Fruit fly (Drosophila melanogaster): ENCODE results near the gene CG14712.
A peak's percentile ranks its signal among the peaks of the same experiment; 100 is the strongest.

CG14712 gene

dm6 chr3R:11617363-11617762 lies 11.2 kb upstream of the CG14712 start (continued):
- TF ChIP-seq CG15601 (tag; optimal IDR thresholded peaks at IDR 0.05) (peak; percentile 62), CG7556 (GFP tag; optimal IDR thresholded peaks at IDR 0.05) (peak; percentile 49), Atf3 (GFP tag; optimal IDR thresholded peaks at IDR 0.05) (no peak), nom (GFP tag; optimal IDR thresholded peaks at IDR 0.05) (no peak), Pdp1 (GFP tag; optimal IDR thresholded peaks at IDR 0.05) (peak in 1 of 2 experiments; percentile 12), CG14860 (GFP tag; IDR thresholded peaks at IDR 0.05; ENCODE audit: partially characterized antibody) (no peak), Bteb2 (GFP tag; optimal IDR thresholded peaks at IDR 0.05) (no peak), CoRest (tag; optimal IDR thresholded peaks at IDR 0.05) (peak; percentile 11), CG2678 (tag; optimal IDR thresholded peaks at IDR 0.05) (peak; percentile 35), caup (GFP tag; optimal IDR thresholded peaks at IDR 0.05; ENCODE audit: severe bottlenecking) (no peak), sisA (GFP tag; IDR thresholded peaks at IDR 0.05) (no peak), CG6765 (GFP tag; optimal IDR thresholded peaks at IDR 0.05) (no peak), CG30020 (tag; optimal IDR thresholded peaks at IDR 0.05) (peak; percentile 10), tin (GFP tag; optimal IDR thresholded peaks at IDR 0.05) (peak; percentile 13), CG1529 (GFP tag; optimal IDR thresholded peaks at IDR 0.05) (peak; percentile 42), CG4424 (GFP tag; optimal IDR thresholded peaks at IDR 0.05) (peak; percentile 56), sens (GFP tag) (peak; percentile 88), croc (GFP tag; conservative IDR thresholded peaks at IDR 0.05) (peak; percentile 48), D19A (tag; optimal IDR thresholded peaks at IDR 0.05) (peak; percentile 55), CG8290 (GFP tag; optimal IDR thresholded peaks at IDR 0.05) (no peak), CG8290 (tag; optimal IDR thresholded peaks at IDR 0.05) (no peak), CG8388 (GFP tag; optimal IDR thresholded peaks at IDR 0.05) (peak; percentile 55), lilli (GFP tag; optimal IDR thresholded peaks at IDR 0.05) (peak; percentile 25), Atf-2 (GFP tag; optimal IDR thresholded peaks at IDR 0.05) (peak; percentile 26), CG3838 (GFP tag; optimal IDR thresholded peaks at IDR 0.05) (no peak), tio (GFP tag; optimal IDR thresholded peaks at IDR 0.05) (peak; percentile 36), Deaf1 (tag; optimal IDR thresholded peaks at IDR 0.05) (no peak), row (GFP tag; IDR thresholded peaks at IDR 0.05) (peak; percentile 38; the same call in 2 of the 3 replicates), ken (GFP tag; IDR thresholded peaks at IDR 0.05) (no peak), ap (GFP tag; IDR thresholded peaks at IDR 0.05) (no peak), nerfin-1 (tag; optimal IDR thresholded peaks at IDR 0.05) (peak; percentile 17), prd (optimal IDR thresholded peaks at IDR 0.05) (no peak), prd (GFP tag; IDR thresholded peaks at IDR 0.05) (peak; percentile 7; the same call in 1 of the 3 replicates), her (GFP tag; optimal IDR thresholded peaks at IDR 0.05) (no peak), CG16815 (GFP tag; optimal IDR thresholded peaks at IDR 0.05) (peak; percentile 48), CG6175 (GFP tag; IDR thresholded peaks at IDR 0.05) (no peak), CG11504 (tag; optimal IDR thresholded peaks at IDR 0.05) (peak; percentile 53), CG1233 (GFP tag; optimal IDR thresholded peaks at IDR 0.05) (peak; percentile 25), CG31388 (GFP tag; optimal IDR thresholded peaks at IDR 0.05) (no peak), CG31441 (GFP tag; IDR thresholded peaks at IDR 0.05) (peak; percentile 41; the same call in 1 of the 2 replicates), nmo (GFP tag; optimal IDR thresholded peaks at IDR 0.05) (peak; percentile 60), CG12155 (GFP tag; optimal IDR thresholded peaks at IDR 0.05) (no peak), insv (GFP tag; optimal IDR thresholded peaks at IDR 0.05) (no peak), Eip74EF (GFP tag; optimal IDR thresholded peaks at IDR 0.05) (peak in 1 of 2 experiments; percentile 8), psq (GFP tag; optimal IDR thresholded peaks at IDR 0.05) (no peak), Med (GFP tag) (peak; percentile 49), CG2875 (GFP tag; optimal IDR thresholded peaks at IDR 0.05) (peak; percentile 52), vvl (GFP tag; IDR thresholded peaks at IDR 0.05) (peak; percentile 51; the same call in 1 of the 2 replicates), CG9437 (GFP tag; optimal IDR thresholded peaks at IDR 0.05) (peak; percentile 25), dysf (GFP tag; IDR thresholded peaks at IDR 0.05) (no peak), CG7745 (tag; optimal IDR thresholded peaks at IDR 0.05) (no peak)

Measured in whole organism, embryonic.